Fruit fly (Drosophila melanogaster) whole organism, embryonic: ENCODE measurements around the gene CG32437.

Source experiments
- ATbp ChIP-seq: fragments of 200-800 bp; sonication (Bioruptor generic); optimal IDR thresholded peaks from 2 replicates; lab custom pipeline; 2017; ENCODE audit warnings: missing biosample characterization, mild to moderate bottlenecking, missing genetic modification characterization, missing genetic modification reagents
- Abd-B ChIP-seq: fragments of 200-800 bp; sonication (Bioruptor generic); optimal IDR thresholded peaks from 2 replicates; lab custom pipeline; 2018; ENCODE audit warnings: missing biosample characterization, mild to moderate bottlenecking, missing genetic modification characterization, moderate library complexity
- CG10431 ChIP-seq: fragments of 200-800 bp; sonication (Bioruptor generic); optimal IDR thresholded peaks from 3 replicates; lab custom pipeline; 2018; ENCODE audit warnings: missing biosample characterization, mild to moderate bottlenecking, missing genetic modification characterization
- CG11085 ChIP-seq: fragments of 200-800 bp; sonication (Bioruptor generic); IDR thresholded peaks from 2 replicates; pipeline ENCODE4 v1.3.6; 2022; ENCODE audit warnings: missing biosample characterization, missing genetic modification characterization
- CG12299 ChIP-seq: fragments of 200-800 bp; sonication (Bioruptor generic); optimal IDR thresholded peaks from 2 replicates; lab custom pipeline; 2018; ENCODE audit warnings: missing biosample characterization, mild to moderate bottlenecking, missing genetic modification characterization
- CG12769 ChIP-seq: fragments of 200-800 bp; sonication (Bioruptor generic); optimal IDR thresholded peaks from 2 replicates; lab custom pipeline; 2019; ENCODE audit warnings: missing biosample characterization, mild to moderate bottlenecking, missing genetic modification characterization, moderate library complexity
- CG14710 ChIP-seq: fragments of 200-800 bp; sonication (Bioruptor generic); optimal IDR thresholded peaks from 3 replicates; lab custom pipeline; 2019; ENCODE audit warnings: missing biosample characterization, mild to moderate bottlenecking, missing genetic modification characterization, moderate library complexity
- CG16815 ChIP-seq: fragments of 200-800 bp; sonication (Bioruptor generic); optimal IDR thresholded peaks from 3 replicates; lab custom pipeline; 2017; ENCODE audit warnings: missing biosample characterization, mild to moderate bottlenecking, missing genetic modification characterization
- CG17361 ChIP-seq: fragments of 200-800 bp; sonication (Bioruptor generic); IDR thresholded peaks from 3 replicates; pipeline ENCODE4 v1.3.6; 2022; ENCODE audit warnings: missing biosample characterization, missing genetic modification characterization
- CG17568 ChIP-seq: fragments of 200-800 bp; sonication (Bioruptor generic); optimal IDR thresholded peaks from 2 replicates; lab custom pipeline; 2018; ENCODE audit warnings: missing biosample characterization, mild to moderate bottlenecking, missing genetic modification characterization, moderate library complexity
- CG6175 ChIP-seq: fragments of 200-800 bp; sonication (Bioruptor generic); IDR thresholded peaks from 3 replicates; pipeline ENCODE4 v1.3.6; 2022; ENCODE audit warnings: missing biosample characterization, missing genetic modification characterization
- CG6689 ChIP-seq: fragments of 200-800 bp; sonication (Bioruptor generic); IDR thresholded peaks from 2 replicates; pipeline ENCODE4 v1.3.6; 2022; ENCODE audit warnings: missing biosample characterization, missing genetic modification characterization
- CG7963 ChIP-seq: fragments of 200-800 bp; sonication (Bioruptor generic); IDR thresholded peaks from 3 replicates; pipeline ENCODE4 v1.3.6; 2022; ENCODE audit warnings: missing biosample characterization, missing genetic modification characterization; ENCODE audit not compliant: partially characterized antibody
- Dad ChIP-seq: fragments of 200-800 bp; sonication (Bioruptor generic); optimal IDR thresholded peaks from 3 replicates; lab custom pipeline; 2016; ENCODE audit warnings: missing biosample characterization, missing genetic modification characterization
- Dbx ChIP-seq: fragments of 200-800 bp; sonication (Bioruptor generic); IDR thresholded peaks from 3 replicates; pipeline ENCODE4 v1.3.6; 2022; ENCODE audit warnings: missing biosample characterization, missing genetic modification characterization
- Deaf1 ChIP-seq: fragments of 200-800 bp; optimal IDR thresholded peaks from 3 replicates; lab custom pipeline; 2019; ENCODE audit warnings: missing biosample characterization, mild to moderate bottlenecking, missing genetic modification characterization, moderate library complexity
- Dip3 ChIP-seq: fragments of 200-800 bp; sonication (Bioruptor generic); optimal IDR thresholded peaks from 3 replicates; lab custom pipeline; 2016; ENCODE audit warnings: missing biosample characterization, missing genetic modification characterization
- Hmr ChIP-seq: fragments of 200-800 bp; sonication (Bioruptor generic); optimal IDR thresholded peaks from 3 replicates; lab custom pipeline; 2017; ENCODE audit warnings: mild to moderate bottlenecking, missing biosample characterization, missing genetic modification reagents, missing genetic modification characterization
- Hr51 ChIP-seq, 2 experiments: fragments of 200-800 bp; sonication (Bioruptor generic); optimal IDR thresholded peaks; 2 replicates in 1 of 2; 3 replicates in 1 of 2; lab custom pipeline; 2016 to 2018; ENCODE audit warnings: missing biosample characterization in 2 of 2, missing genetic modification characterization in 2 of 2, mild to moderate bottlenecking in 1 of 2, moderate library complexity in 1 of 2
- Meics ChIP-seq: fragments of 200-800 bp; sonication (Bioruptor generic); optimal IDR thresholded peaks from 2 replicates; lab custom pipeline; 2017; ENCODE audit warnings: missing biosample characterization, mild to moderate bottlenecking, missing genetic modification characterization
- Rx ChIP-seq: fragments of 200-800 bp; sonication (Bioruptor generic); IDR thresholded peaks from 2 replicates; pipeline ENCODE4 v1.3.6; 2022; ENCODE audit warnings: missing biosample characterization, missing genetic modification characterization
- Stat92E ChIP-seq, 3 experiments: fragments of >200 bp in 2 of 3; fragments of 200-800 bp in 1 of 3; sonication (Bioruptor generic) in 1 of 3; optimal IDR thresholded peaks; 2 replicates each; lab custom pipeline; 2017 to 2019; ENCODE audit warnings: missing biosample characterization in 3 of 3, missing genetic modification characterization in 3 of 3, mild to moderate bottlenecking in 1 of 3, moderate library complexity in 1 of 3
- corto ChIP-seq: fragments of 200-800 bp; sonication (Bioruptor generic); optimal IDR thresholded peaks from 2 replicates; lab custom pipeline; 2016; ENCODE audit warnings: missing biosample characterization, mild to moderate bottlenecking, missing genetic modification characterization, moderate library complexity
- dysf ChIP-seq: fragments of 200-800 bp; sonication (Bioruptor generic); IDR thresholded peaks from 3 replicates; pipeline ENCODE4 v1.3.6; 2022; ENCODE audit warnings: missing biosample characterization, missing genetic modification characterization
- emc ChIP-seq: fragments of 200-800 bp; sonication (Bioruptor generic); optimal IDR thresholded peaks from 2 replicates; lab custom pipeline; 2016; ENCODE audit warnings: missing biosample characterization, missing genetic modification characterization
- fd102C ChIP-seq: fragments of 200-800 bp; sonication (Bioruptor generic); optimal IDR thresholded peaks from 2 replicates; lab custom pipeline; 2018; ENCODE audit warnings: missing biosample characterization, mild to moderate bottlenecking, missing genetic modification characterization, moderate library complexity
- gcm2 ChIP-seq: fragments of 200-800 bp; sonication (Bioruptor generic); optimal IDR thresholded peaks from 2 replicates; lab custom pipeline; 2016; ENCODE audit warnings: missing biosample characterization, missing genetic modification characterization
- grn ChIP-seq: fragments of 200-800 bp; sonication (Bioruptor generic); optimal IDR thresholded peaks from 3 replicates; lab custom pipeline; 2017; ENCODE audit warnings: missing biosample characterization, missing genetic modification characterization
- nau ChIP-seq: fragments of 200-800 bp; sonication (Bioruptor generic); optimal IDR thresholded peaks from 3 replicates; lab custom pipeline; 2017; ENCODE audit warnings: missing biosample characterization, mild to moderate bottlenecking, missing genetic modification characterization, missing genetic modification reagents
- pan ChIP-seq, 4 experiments: fragments of >200 bp in 3 of 4; fragments of 200-800 bp in 1 of 4; sonication (Bioruptor generic) in 1 of 4; optimal IDR thresholded peaks in 3 of 4; IDR thresholded peaks in 1 of 4; 2 replicates each; pipeline versions ENCODE4 v1.3.6 to Lab custom; 2017 to 2022; ENCODE audit warnings: missing biosample characterization in 2 of 4, missing genetic modification characterization in 2 of 4, mixed read lengths in 1 of 4
- sd ChIP-seq: fragments of 200-800 bp; sonication (Bioruptor generic); optimal IDR thresholded peaks from 3 replicates; lab custom pipeline; 2018; ENCODE audit warnings: missing biosample characterization, mild to moderate bottlenecking, missing genetic modification characterization, moderate library complexity
- sr ChIP-seq: fragments of 200-800 bp; sonication (Bioruptor generic); IDR thresholded peaks from 3 replicates; pipeline ENCODE4 v1.3.6; 2022; ENCODE audit warnings: missing biosample characterization, missing genetic modification characterization
- tna ChIP-seq: fragments of 200-800 bp; sonication (Bioruptor generic); IDR thresholded peaks from 2 replicates; pipeline ENCODE4 v1.3.6; 2022; ENCODE audit warnings: missing biosample characterization, missing genetic modification characterization; ENCODE audit not compliant: partially characterized antibody
- ttk ChIP-seq: fragments of 200-800 bp; sonication (Bioruptor generic); IDR thresholded peaks from 2 replicates; pipeline ENCODE4 v2.1.2; 2022; ENCODE audit warnings: missing biosample characterization, missing genetic modification characterization
- twi ChIP-seq: fragments of 200-800 bp; optimal IDR thresholded peaks from 2 replicates; lab custom pipeline; 2019; ENCODE audit warnings: missing biosample characterization, mild to moderate bottlenecking, missing genetic modification characterization, moderate library complexity
- wdn ChIP-seq: fragments of 200-800 bp; sonication (Bioruptor generic); IDR thresholded peaks from 2 replicates; pipeline ENCODE4 v1.3.6; 2022; ENCODE audit warnings: missing biosample characterization, missing genetic modification characterization
- yki ChIP-seq: fragments of >200 bp; optimal IDR thresholded peaks from 3 replicates; lab custom pipeline; 2018

CG32437 gene

DNA sequence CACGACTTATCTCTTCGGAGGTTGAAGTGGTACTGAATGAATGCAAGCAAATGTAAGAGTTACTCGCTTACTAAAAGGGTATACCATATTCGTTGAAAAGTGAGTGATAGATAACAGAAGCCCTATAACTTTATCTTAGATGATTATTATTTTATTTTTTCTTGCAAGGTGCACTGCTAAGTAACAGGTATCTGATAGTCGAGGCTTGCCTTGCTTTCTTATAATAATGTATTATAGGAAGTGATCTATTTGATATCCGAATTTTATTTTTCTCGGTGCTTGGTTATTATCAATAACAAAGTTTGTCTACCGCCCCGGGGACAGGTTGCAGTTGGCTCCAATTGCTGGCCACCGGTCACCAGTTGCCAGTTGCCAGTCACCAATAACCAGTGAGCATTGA is 13.7 kb downstream of the CG32437 start (continued):
- peak; percentile 50; the same call in 1 of the 3 replicates for TF ChIP-seq CG7963 (GFP tag; lab: Robert Waterston, UW)
- no peak for TF ChIP-seq Hr51 (GFP tag; optimal IDR thresholded peaks at IDR 0.05; lab: Kevin White, UChicago)
- no peak for TF ChIP-seq CG14710 (tag; lab: Kevin White, UChicago)
- TF ChIP-seq Meics (GFP tag; lab: Kevin White, UChicago), result no peak
- TF ChIP-seq wdn (GFP tag; lab: Robert Waterston, UW), result no peak
- peak; percentile 51; the same call in 1 of the 2 replicates for TF ChIP-seq tna (GFP tag; lab: Robert Waterston, UW)
- no peak for TF ChIP-seq Rx (GFP tag; lab: Robert Waterston, UW)
- no peak for TF ChIP-seq Dad (GFP tag; lab: Kevin White, UChicago)

DNA sequence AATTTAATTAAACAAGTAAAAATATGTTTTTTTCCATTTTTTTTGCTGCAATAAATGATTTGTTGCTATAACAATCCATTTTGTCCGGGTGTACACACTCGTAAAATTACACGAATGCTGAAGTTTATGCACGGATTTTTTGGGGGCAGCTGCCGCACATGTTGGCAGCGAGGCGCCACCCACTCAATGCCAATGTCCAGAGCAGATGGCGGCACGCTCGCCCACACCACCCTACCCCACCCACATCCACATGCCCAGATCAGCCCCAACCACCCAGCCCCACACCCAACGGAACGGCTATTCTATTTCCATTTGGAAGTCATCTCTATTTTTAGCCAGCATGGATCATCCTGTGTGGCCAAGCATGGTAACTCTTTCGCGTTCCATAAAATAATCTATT is 22.6 kb downstream of the CG32437 start:
- TF ChIP-seq sd (tag; lab: Kevin White, UChicago), result peak; percentile 15
- no peak for TF ChIP-seq yki (lab: Kevin White, UChicago)
- no peak for TF ChIP-seq ATbp
- no peak for TF ChIP-seq fd102C
- 0 out of 3 replicates have a peak, but pooled peaks have one; percentile 17 for TF ChIP-seq CG7963 (GFP tag; lab: Robert Waterston, UW)
- TF ChIP-seq Abd-B (GFP tag; lab: Kevin White, UChicago), result no peak
- no peak for TF ChIP-seq CG6689 (GFP tag; lab: Robert Waterston, UW)
- TF ChIP-seq emc, result no peak
- TF ChIP-seq gcm2 (GFP tag; lab: Kevin White, UChicago), result no peak
- no peak for TF ChIP-seq CG17568 (GFP tag; lab: Kevin White, UChicago)
- TF ChIP-seq CG16815, result no peak
- no peak for TF ChIP-seq corto (GFP tag; lab: Kevin White, UChicago)
- TF ChIP-seq CG10431 (GFP tag; lab: Kevin White, UChicago), result no peak
- no peak for TF ChIP-seq ttk (GFP tag; lab: Robert Waterston, UW)
- TF ChIP-seq nau, result peak; percentile 81
- TF ChIP-seq CG12769 (tag; lab: Kevin White, UChicago), result peak; percentile 90
- peak; percentile 2 for TF ChIP-seq Hmr (GFP tag; lab: Kevin White, UChicago)
- peak in 1 of 2 experiments; percentile 25 for TF ChIP-seq Hr51 (GFP tag; optimal IDR thresholded peaks at IDR 0.05; lab: Kevin White, UChicago)
- TF ChIP-seq Stat92E (GFP tag; optimal IDR thresholded peaks at IDR 0.05; lab: Kevin White, UChicago), result no peak
- TF ChIP-seq CG11085, result no peak
- 0 out of 3 replicates have a peak, but pooled peaks have one; percentile 36 for TF ChIP-seq dysf (GFP tag; lab: Robert Waterston, UW)
- no peak for TF ChIP-seq Dbx
- 0 out of 3 replicates have a peak, but pooled peaks have one; percentile 2 for TF ChIP-seq CG17361 (GFP tag; lab: Robert Waterston, UW)
- TF ChIP-seq grn (GFP tag; lab: Kevin White, UChicago), result no peak
- TF ChIP-seq Deaf1 (tag; lab: Kevin White, UChicago), result no peak
- peak; percentile 99 for TF ChIP-seq sr (GFP tag; lab: Robert Waterston, UW)
- peak; percentile 66; the same call in 1 of the 3 replicates for TF ChIP-seq CG6175
- no peak for TF ChIP-seq CG12299 (tag; lab: Kevin White, UChicago)
- TF ChIP-seq pan (optimal IDR thresholded peaks at IDR 0.05; lab: Kevin White, UChicago), result no peak
- no peak for TF ChIP-seq pan (GFP tag; optimal IDR thresholded peaks at IDR 0.05 in 1 of 2, IDR thresholded peaks at IDR 0.05 in 1 of 2)
- TF ChIP-seq twi (tag; lab: Kevin White, UChicago), result peak; percentile 62
- no peak for TF ChIP-seq Dip3 (GFP tag; lab: Kevin White, UChicago)
- TF ChIP-seq CG14710 (tag; lab: Kevin White, UChicago), result no peak
